Fruit fly (Drosophila melanogaster): ENCODE results near the gene betaTub97EF.

The betaTub97EF gene

dm6 chr3R:27919385-27919789 lies 68.8 kb downstream of the betaTub97EF start, which contains the start of gene Boh1 (continued):
- TF ChIP-seq Hey (tag; optimal IDR thresholded peaks at IDR 0.05) (no peak), Blimp-1 (GFP tag; optimal IDR thresholded peaks at IDR 0.05) (peak; percentile 13), ci (GFP tag; IDR thresholded peaks at IDR 0.05) (no peak), ac (GFP tag; optimal IDR thresholded peaks at IDR 0.05) (no peak), CG13894 (tag; optimal IDR thresholded peaks at IDR 0.05) (no peak), CG15269 (tag; optimal IDR thresholded peaks at IDR 0.05) (peak; percentile 45), CG16815 (GFP tag; optimal IDR thresholded peaks at IDR 0.05) (no peak), ab (GFP tag; optimal IDR thresholded peaks at IDR 0.05) (no peak), Sox102F (GFP tag; optimal IDR thresholded peaks at IDR 0.05) (peak; percentile 18), tgo (GFP tag; IDR thresholded peaks at IDR 0.05) (peak; percentile 24; the same call in 1 of the 3 replicates), ase (GFP tag; IDR thresholded peaks at IDR 0.05) (no peak), CG6765 (GFP tag; optimal IDR thresholded peaks at IDR 0.05) (peak; percentile 37), H15 (GFP tag; IDR thresholded peaks at IDR 0.05) (no peak), Pdp1 (GFP tag; optimal IDR thresholded peaks at IDR 0.05) (peak in 1 of 2 experiments; percentile 7), trh (GFP tag; optimal IDR thresholded peaks at IDR 0.05) (no peak), trem (tag; optimal IDR thresholded peaks at IDR 0.05) (peak; percentile 65), CG10366 (GFP tag; IDR thresholded peaks at IDR 0.05) (no peak), CG10147 (GFP tag; optimal IDR thresholded peaks at IDR 0.05) (peak; percentile 8), Lhr (GFP tag; optimal IDR thresholded peaks at IDR 0.05) (no peak), CG7987 (GFP tag; optimal IDR thresholded peaks at IDR 0.05) (no peak), stc (GFP tag; IDR thresholded peaks at IDR 0.05) (no peak), CG14441 (GFP tag; IDR thresholded peaks at IDR 0.05) (peak; percentile 28; the same call in 1 of the 2 replicates), CG10431 (GFP tag; optimal IDR thresholded peaks at IDR 0.05) (no peak), gfzf (GFP tag; optimal IDR thresholded peaks at IDR 0.05) (no peak), Hsf (GFP tag; optimal IDR thresholded peaks at IDR 0.05) (no peak), CG9215 (GFP tag; IDR thresholded peaks at IDR 0.05) (no peak), Drgx (GFP tag; IDR thresholded peaks at IDR 0.05) (no peak), sna (GFP tag; IDR thresholded peaks at IDR 0.05; ENCODE audit: partially characterized antibody) (no peak), Mrtf (GFP tag; IDR thresholded peaks at IDR 0.05) (no peak), cas (GFP tag; IDR thresholded peaks at IDR 0.05) (no peak), Max (GFP tag; optimal IDR thresholded peaks at IDR 0.05) (no peak), CG31441 (GFP tag; IDR thresholded peaks at IDR 0.05) (peak; percentile 70), esg (GFP tag; conservative IDR thresholded peaks at IDR 0.05) (no peak), ham (GFP tag; IDR thresholded peaks at IDR 0.05) (no peak), chn (GFP tag; optimal IDR thresholded peaks at IDR 0.05) (no peak), CG9817 (tag; optimal IDR thresholded peaks at IDR 0.05) (peak; percentile 2), slbo (GFP tag; IDR thresholded peaks at IDR 0.05) (peak; percentile 25; the same call in 1 of the 2 replicates), cg (GFP tag; optimal IDR thresholded peaks at IDR 0.05) (no peak), toy (GFP tag; IDR thresholded peaks at IDR 0.05) (no peak), sr (GFP tag; IDR thresholded peaks at IDR 0.05) (no peak), dmrt99B (tag; optimal IDR thresholded peaks at IDR 0.05) (no peak), CG3726 (GFP tag; IDR thresholded peaks at IDR 0.05) (no peak), Med (GFP tag) (peak; percentile 69), zen (tag; optimal IDR thresholded peaks at IDR 0.05) (peak; percentile 3), CG6791 (GFP tag; IDR thresholded peaks at IDR 0.05; ENCODE audit: partially characterized antibody) (no peak), slp2 (GFP tag; optimal IDR thresholded peaks at IDR 0.05) (no peak), Dref (GFP tag; IDR thresholded peaks at IDR 0.05) (no peak), Xbp1 (GFP tag; optimal IDR thresholded peaks at IDR 0.05) (peak; percentile 10), CG8089 (GFP tag; optimal IDR thresholded peaks at IDR 0.05) (no peak), dpn (GFP tag; optimal IDR thresholded peaks at IDR 0.05) (peak in 1 of 2 experiments; percentile 9), dm (GFP tag; optimal IDR thresholded peaks at IDR 0.05) (no peak), CG4707 (GFP tag; optimal IDR thresholded peaks at IDR 0.05) (no peak)
